Worm (Caenorhabditis elegans) whole organism, early embryonic: ENCODE measurements around the gene noah-2.

Experiments used
- B0310.2 ChIP-seq: sonication (generic microtip); optimal IDR thresholded peaks from 2 replicates; lab custom pipeline; 2016; ENCODE audit warnings: mild to moderate bottlenecking, missing genetic modification characterization, missing compliant biosample characterization
- F13C5.2 ChIP-seq: sonication (generic microtip); optimal IDR thresholded peaks from 2 replicates; lab custom pipeline; 2017; ENCODE audit warnings: mild to moderate bottlenecking, missing genetic modification characterization, inconsistent platforms, missing compliant biosample characterization
- aly-1 ChIP-seq: sonication (generic microtip); optimal IDR thresholded peaks from 2 replicates; lab custom pipeline; 2016; ENCODE audit warnings: missing genetic modification characterization, missing compliant biosample characterization
- ama-1 ChIP-seq: fragments of 150-350 bp; optimal IDR thresholded peaks from 2 replicates; lab custom pipeline; 2014
- ceh-13 ChIP-seq: fragments of 200-800 bp; sonication (Bioruptor generic); optimal IDR thresholded peaks from 2 replicates; lab custom pipeline; 2018; ENCODE audit warnings: mild to moderate bottlenecking, missing genetic modification characterization, missing compliant biosample characterization
- ceh-36 ChIP-seq: sonication (generic microtip); optimal IDR thresholded peaks from 2 replicates; lab custom pipeline; 2016; ENCODE audit warnings: missing genetic modification characterization, inconsistent platforms, missing compliant biosample characterization
- ets-7 ChIP-seq: sonication (generic microtip); optimal IDR thresholded peaks from 2 replicates; lab custom pipeline; 2016; ENCODE audit warnings: missing genotype, missing genetic modification characterization, missing compliant biosample characterization
- flt-1 ChIP-seq: fragments of 200-800 bp; sonication (Bioruptor generic); IDR thresholded peaks from 2 replicates; pipeline ENCODE4 v1.3.6; 2022; ENCODE audit warnings: missing genetic modification characterization, missing compliant biosample characterization
- hnd-1 ChIP-seq: sonication (generic microtip); optimal IDR thresholded peaks from 2 replicates; lab custom pipeline; 2016; ENCODE audit warnings: missing genetic modification characterization, missing compliant biosample characterization
- scrt-1 ChIP-seq: fragments of 200-800 bp; sonication (Bioruptor generic); IDR thresholded peaks from 2 replicates; pipeline ENCODE4 v1.3.6; 2022; ENCODE audit warnings: missing genetic modification characterization, missing compliant biosample characterization
- sea-1 ChIP-seq: fragments of 200-800 bp; sonication (Bioruptor generic); conservative IDR thresholded peaks from 2 replicates; pipeline ENCODE4 v1.3.6; 2022; ENCODE audit warnings: missing genetic modification characterization, missing compliant biosample characterization
- tbx-11 ChIP-seq: fragments of 200-800 bp; sonication (Bioruptor generic); IDR thresholded peaks from 2 replicates; pipeline ENCODE4 v1.3.6; 2022; ENCODE audit warnings: missing genetic modification characterization, missing compliant biosample characterization

DNA sequence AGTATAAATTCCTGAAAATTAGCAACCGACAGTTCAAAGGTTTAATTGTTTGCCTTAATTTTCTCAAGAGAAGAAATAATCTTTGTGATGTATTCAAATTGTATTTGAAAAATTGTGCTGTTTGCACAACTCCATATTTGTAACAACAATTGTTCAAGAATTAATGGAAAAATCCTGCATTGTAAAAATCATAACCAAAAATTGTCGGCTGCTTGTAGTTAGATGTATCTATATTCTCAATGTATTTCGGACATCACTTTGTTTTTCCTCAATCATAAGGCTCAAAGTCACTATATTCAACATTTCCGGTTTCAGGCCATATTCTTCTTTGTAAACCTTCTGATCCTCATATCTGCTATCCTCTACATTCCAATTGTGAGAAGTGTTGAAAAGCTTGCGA is 52.0 kb downstream of the noah-2 start:
- TF ChIP-seq flt-1 (GFP tag; lab: Robert Waterston, UW) (no peak), ceh-13 (GFP tag; lab: Kevin White, UChicago) (no peak), scrt-1 (GFP tag; lab: Robert Waterston, UW) (no peak), sea-1 (GFP tag; lab: Robert Waterston, UW) (no peak), hnd-1 (tag; lab: Kevin White, UChicago) (no peak), F13C5.2 (tag; lab: Kevin White, UChicago) (no peak), ets-7 (tag; lab: Kevin White, UChicago) (no peak), ceh-36 (no peak), aly-1 (tag; lab: Kevin White, UChicago) (no peak), ama-1 (lab: Kevin White, UChicago) (no peak), B0310.2 (tag; lab: Kevin White, UChicago) (no peak), tbx-11 (GFP tag; lab: Robert Waterston, UW) (no peak)
